Fruit fly (Drosophila melanogaster) whole organism, larva: ENCODE results near the gene CG8072.

Experiments used
- noc ChIP-seq: fragments of 200-800 bp; sonication (Bioruptor generic); optimal IDR thresholded peaks from 3 replicates; lab custom pipeline; 2019; ENCODE audit warnings: missing biosample characterization, mild to moderate bottlenecking, missing genetic modification characterization, moderate library complexity

Gene CG8072

DNA sequence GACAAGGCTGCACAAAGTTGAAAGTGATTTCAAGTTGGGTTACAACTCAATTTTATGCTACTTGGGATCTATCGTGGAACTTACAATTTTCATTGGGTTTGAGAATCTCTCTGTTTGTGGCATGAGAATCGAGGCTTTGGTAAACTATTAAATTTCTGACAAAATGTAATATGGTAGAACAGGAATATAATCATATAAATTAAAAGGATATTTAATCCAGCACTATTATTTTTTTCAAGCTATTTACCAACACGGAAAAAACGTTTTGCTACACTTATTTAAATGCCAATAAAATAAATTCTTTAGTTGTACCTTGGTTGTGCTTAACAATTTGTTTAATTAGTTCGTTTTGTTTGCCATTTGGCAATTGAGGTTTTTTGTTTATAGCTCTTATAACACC is at the start of gene CG8072:
Gene CG8072, plus strand, starts transcription at position 301 of the 400 bp plus-strand sequence.
- TF ChIP-seq noc: no peak

- no peak for TF ChIP-seq noc
Observed at dm6 chr3L:10105820-10106219, 45.8 kb upstream of the CG8072 start.

DNA sequence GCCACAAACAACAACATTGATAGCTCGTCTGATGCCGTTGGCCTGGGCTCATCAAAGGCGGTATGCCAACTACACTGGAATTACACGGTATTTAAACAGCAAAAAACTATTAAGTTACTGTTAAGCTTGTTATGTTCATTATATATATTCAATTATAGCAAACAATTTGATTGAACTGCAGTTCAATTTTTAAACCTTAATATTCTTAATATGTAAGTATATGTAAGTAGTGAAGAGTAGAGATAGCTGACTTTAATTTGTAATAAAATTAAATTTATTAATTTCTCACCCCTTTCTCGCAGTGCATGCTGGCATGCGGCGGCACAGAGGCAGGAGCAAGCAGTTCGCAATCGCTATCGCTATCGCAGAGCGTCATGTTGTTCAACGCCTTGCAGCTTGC is 41.2 kb upstream of the CG8072 start:
- TF ChIP-seq noc: no peak

dm6 chr3L:10156080-10156479 is 4.5 kb downstream of the CG8072 start:
- TF ChIP-seq noc: no peak

dm6 chr3L:10166923-10167322 is 15.3 kb downstream of the CG8072 start, which contains the start of gene CG6628:
CG6628 (minus strand) TSS chr3L:10167023.
- no peak for TF ChIP-seq noc

DNA sequence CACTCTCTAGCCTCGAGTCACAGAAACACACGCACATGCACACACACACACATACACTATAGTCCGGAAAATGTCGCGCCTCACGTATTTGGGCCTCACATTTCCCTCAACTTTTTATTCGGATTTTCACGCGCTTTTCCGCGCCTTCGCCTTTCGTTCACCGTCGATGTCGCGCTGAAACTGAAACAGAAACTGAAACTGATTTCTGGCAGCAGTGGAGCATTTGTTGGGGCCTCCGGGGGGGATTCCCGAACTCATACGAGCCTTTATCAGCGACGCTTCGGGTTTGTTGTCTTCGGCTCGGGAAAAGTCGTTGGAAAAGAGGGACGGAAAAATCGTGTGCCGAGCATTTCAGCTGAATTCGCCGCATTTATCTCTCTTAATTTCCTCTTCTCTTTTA is 34.3 kb downstream of the CG8072 start, which contains the start of gene dpr10:
Gene dpr10, minus strand, starts transcription at position 185 of the 400 bp plus-strand sequence.
- TF ChIP-seq noc: no peak

- TF ChIP-seq noc: no peak
Observed at dm6 chr3L:10186893-10187292, 35.3 kb downstream of the CG8072 start.

DNA sequence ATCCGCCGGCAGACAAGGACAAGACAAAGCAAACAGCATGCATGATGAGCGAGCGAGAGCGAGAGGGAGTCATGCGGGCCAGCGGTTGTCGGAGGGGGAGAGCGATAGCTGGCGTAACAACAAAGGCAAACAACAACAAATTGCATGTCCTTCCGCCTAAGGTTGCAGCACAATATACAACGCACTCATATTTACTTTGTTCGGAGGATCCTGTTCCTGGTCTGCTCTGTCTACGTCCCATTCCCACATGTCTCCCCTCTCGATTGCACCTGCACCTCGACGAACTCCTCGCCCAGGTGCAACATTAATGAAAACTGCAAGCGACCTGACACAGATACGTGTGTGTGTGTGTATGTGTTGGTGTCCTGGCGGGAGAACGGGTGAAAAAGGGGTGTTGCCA is 37.6 kb downstream of the CG8072 start:
- no peak for TF ChIP-seq noc

DNA sequence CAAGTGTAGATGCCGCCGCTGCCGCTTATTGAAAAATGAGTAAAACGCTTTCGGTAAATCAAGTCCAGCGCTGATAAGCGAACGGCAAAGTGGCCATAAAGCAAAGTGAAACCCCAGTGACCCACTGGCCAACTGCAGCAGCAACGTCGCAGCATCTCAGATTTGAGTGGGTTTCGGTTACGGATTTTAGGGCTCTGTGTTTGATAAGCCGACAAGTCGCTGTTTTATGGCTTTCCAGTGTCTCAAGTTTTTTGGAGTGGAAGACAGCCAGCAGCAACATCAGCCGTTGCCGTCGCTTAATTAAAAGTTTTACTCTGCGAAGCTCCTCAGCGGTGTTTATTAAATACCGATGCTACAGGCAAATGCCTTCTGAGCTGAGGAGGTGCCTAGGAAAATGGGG is 45.7 kb downstream of the CG8072 start:
- TF ChIP-seq noc: no peak

DNA sequence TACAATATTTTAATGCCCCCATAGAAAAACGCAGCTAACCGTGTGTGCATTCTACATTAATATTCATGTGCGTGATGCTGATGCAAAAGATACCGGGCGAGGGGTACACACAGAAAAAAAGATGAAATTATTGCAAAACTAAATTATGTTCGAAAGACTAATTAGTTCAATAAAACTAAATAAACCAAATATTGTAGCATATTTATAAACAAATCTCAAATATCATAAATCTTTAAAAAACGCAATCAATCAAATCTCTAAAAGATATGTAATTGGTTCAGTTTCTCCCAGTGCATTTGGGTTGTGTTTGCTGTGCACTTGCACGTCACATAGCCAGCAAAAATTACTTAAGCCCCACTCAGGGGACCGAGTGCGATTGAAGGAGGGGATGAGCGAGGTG is 46.9 kb downstream of the CG8072 start:
- TF ChIP-seq noc: no peak

DNA sequence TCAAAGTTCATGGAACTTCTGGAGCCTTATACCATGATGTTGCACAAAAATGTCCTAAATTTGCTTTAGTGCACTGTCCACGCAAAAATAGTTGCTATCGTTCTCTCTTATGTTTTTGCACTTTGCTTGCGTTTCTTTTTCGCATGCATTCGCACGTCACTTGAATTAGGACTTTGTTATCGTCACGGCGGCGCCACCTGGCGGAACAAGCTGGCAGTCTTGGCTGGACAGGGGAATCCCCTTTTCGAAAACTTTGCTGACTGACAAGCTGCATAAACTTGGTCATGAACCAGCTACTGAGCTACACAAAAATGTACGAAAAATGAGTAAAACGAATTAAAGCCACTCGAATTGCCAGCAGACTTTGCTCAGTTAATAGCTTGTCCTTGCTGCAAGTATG is 48.0 kb downstream of the CG8072 start:
- no peak for TF ChIP-seq noc

DNA sequence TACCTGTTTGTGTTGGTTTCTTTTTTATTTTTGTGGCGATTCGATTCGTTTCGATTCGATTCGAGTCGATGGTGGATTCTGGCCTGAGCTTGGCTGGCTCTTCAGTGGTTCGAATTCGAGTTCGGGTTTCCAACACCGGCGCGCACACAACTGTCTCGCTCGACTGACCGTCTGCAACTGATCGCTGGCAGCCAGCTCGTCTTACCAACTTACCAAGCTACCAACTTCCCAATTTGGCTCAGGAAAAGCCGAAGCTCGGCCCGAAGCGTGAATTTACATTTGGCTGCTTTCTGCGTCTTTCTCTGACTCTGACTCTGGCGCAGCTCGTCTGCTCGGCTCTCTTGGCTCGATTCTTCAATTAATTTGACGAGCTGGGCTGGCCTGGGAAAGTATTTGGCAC is 50.0 kb downstream of the CG8072 start, which contains the start of gene ect:
Gene ect, minus strand, starts transcription at position 183 of the 400 bp plus-strand sequence.
- no peak for TF ChIP-seq noc
